Worm (Caenorhabditis elegans) whole organism, midembryonic: ENCODE measurements around the gene ttr-41.

Experiments used
- T22C8.4 ChIP-seq: fragments of 200-800 bp; sonication (Bioruptor generic); IDR thresholded peaks from 2 replicates; pipeline ENCODE4 v1.3.6; 2022; ENCODE audit warnings: missing genetic modification characterization, missing compliant biosample characterization
- cog-1 ChIP-seq: sonication (generic microtip); optimal IDR thresholded peaks from 2 replicates; lab custom pipeline; 2016; ENCODE audit warnings: missing genetic modification characterization, missing compliant biosample characterization
- flt-1 ChIP-seq: fragments of 200-800 bp; sonication (Bioruptor generic); IDR thresholded peaks from 2 replicates; pipeline ENCODE4 v1.3.6; 2022; ENCODE audit warnings: missing genetic modification characterization, missing compliant biosample characterization
- klf-2 ChIP-seq: fragments of 200-800 bp; sonication (Bioruptor generic); conservative IDR thresholded peaks from 2 replicates; pipeline ENCODE4 v1.3.6; 2022; ENCODE audit warnings: missing genetic modification reagents, missing genetic modification characterization, missing compliant biosample characterization
- med-1 ChIP-seq: sonication (generic microtip); optimal IDR thresholded peaks from 2 replicates; lab custom pipeline; 2017; ENCODE audit warnings: missing genetic modification characterization, mild to moderate bottlenecking, missing compliant biosample characterization, antibody characterized with exemption, missing genetic modification reagents; ENCODE audit not compliant: insufficient read depth
- ref-1 ChIP-seq: fragments of 200-800 bp; sonication (Bioruptor generic); conservative IDR thresholded peaks from 2 replicates; pipeline ENCODE4 v1.3.6; 2022; ENCODE audit warnings: missing genetic modification reagents, missing genetic modification characterization, missing compliant biosample characterization
- tab-1 ChIP-seq: fragments of 200-800 bp; sonication (Bioruptor generic); IDR thresholded peaks from 2 replicates; pipeline ENCODE4 v1.3.6; 2022; ENCODE audit warnings: missing genetic modification characterization, missing compliant biosample characterization
- ztf-23 ChIP-seq: fragments of 200-800 bp; sonication (Bioruptor generic); IDR thresholded peaks from 2 replicates; pipeline ENCODE4 v1.3.6; 2022; ENCODE audit warnings: missing genetic modification reagents, missing genetic modification characterization, missing compliant biosample characterization
- ztf-29 ChIP-seq: fragments of 200-800 bp; sonication (Bioruptor generic); IDR thresholded peaks from 2 replicates; pipeline ENCODE4 v1.3.6; 2022; ENCODE audit warnings: missing genetic modification reagents, missing genetic modification characterization, missing compliant biosample characterization

The ttr-41 gene

DNA sequence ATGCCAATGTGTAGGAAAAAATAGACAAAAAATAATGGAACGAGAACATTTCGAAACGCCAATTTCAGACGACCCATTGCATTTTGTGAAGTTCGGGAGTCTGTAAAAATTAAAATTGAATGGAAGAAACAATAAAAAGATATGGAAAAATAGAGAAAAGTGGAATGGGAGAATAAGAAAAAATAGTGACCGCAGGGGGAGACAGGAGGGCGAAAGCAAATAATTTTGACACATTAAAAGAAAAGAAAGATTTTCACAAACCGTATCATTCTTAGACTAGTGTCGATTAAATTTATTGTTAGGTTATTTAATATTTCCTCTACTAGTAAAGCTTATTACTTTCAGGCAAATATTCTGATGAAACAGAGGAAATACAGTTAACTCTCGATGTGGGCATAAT, 6.2 kb upstream of the ttr-41 start, which contains the start of gene F41C3.11:
Gene F41C3.11 (minus strand): TSS at position 101 of the 400 bp plus-strand sequence.
- TF ChIP-seq ztf-23 (GFP tag; lab: Robert Waterston, UW) (no peak), ztf-29 (GFP tag; lab: Robert Waterston, UW) (no peak), flt-1 (no peak), med-1 (no peak), ref-1 (no peak), T22C8.4 (GFP tag; lab: Robert Waterston, UW) (no peak), klf-2 (GFP tag; lab: Robert Waterston, UW) (no peak), tab-1 (GFP tag; lab: Robert Waterston, UW) (no peak)

DNA sequence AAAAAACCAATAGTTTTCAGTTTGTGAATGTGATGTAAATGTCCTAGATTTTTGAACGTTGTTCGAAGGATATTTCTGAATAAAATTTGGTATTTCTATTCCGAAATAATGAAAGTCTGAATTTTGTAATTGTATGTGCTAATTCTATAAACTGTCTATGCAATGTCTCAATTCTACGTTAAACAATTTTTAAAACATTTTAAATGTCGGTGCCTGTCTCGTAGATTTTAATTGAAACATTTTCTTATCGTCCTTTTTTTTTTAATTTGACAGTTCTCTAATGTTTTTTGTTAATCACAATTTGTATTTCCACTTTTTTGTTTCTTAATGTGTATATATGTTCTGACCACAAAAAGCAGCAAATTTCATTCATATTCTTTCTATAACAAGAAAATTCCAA, 2.1 kb upstream of the ttr-41 start, which contains the start of gene F41C3.7:
Gene F41C3.7 (plus strand): TSS at position 301 of the 400 bp plus-strand sequence.
- TF ChIP-seq cog-1 (tag; lab: Kevin White, UChicago) = no peak

DNA sequence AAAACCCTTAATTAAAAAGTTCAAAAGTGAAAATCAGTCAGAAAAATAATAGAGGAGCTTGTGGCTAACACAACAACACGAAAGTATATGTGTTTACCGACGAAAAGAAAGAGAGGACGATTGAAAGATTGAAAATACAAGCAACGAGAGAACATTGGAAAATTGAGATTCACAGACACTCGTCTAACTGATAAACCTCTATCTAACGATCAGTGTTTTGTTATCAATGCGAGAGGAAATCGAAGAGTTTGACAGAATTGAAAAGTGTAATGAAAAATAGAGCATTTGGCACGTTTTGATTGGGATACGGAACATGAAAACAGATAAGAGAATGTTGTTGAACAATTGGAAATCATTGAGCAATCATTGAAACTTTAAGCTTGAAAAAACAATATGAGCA, 1.0 kb upstream of the ttr-41 start:
- no peak for TF ChIP-seq ref-1
- no peak for TF ChIP-seq klf-2 (GFP tag; lab: Robert Waterston, UW)
- no peak for TF ChIP-seq ztf-23 (GFP tag; lab: Robert Waterston, UW)
- TF ChIP-seq cog-1 (tag; lab: Kevin White, UChicago) = no peak
- no peak for TF ChIP-seq flt-1
- TF ChIP-seq T22C8.4 (GFP tag; lab: Robert Waterston, UW) = no peak
- no peak for TF ChIP-seq ztf-29 (GFP tag; lab: Robert Waterston, UW)
- TF ChIP-seq tab-1 (GFP tag; lab: Robert Waterston, UW) = no peak
- no peak for TF ChIP-seq med-1

DNA sequence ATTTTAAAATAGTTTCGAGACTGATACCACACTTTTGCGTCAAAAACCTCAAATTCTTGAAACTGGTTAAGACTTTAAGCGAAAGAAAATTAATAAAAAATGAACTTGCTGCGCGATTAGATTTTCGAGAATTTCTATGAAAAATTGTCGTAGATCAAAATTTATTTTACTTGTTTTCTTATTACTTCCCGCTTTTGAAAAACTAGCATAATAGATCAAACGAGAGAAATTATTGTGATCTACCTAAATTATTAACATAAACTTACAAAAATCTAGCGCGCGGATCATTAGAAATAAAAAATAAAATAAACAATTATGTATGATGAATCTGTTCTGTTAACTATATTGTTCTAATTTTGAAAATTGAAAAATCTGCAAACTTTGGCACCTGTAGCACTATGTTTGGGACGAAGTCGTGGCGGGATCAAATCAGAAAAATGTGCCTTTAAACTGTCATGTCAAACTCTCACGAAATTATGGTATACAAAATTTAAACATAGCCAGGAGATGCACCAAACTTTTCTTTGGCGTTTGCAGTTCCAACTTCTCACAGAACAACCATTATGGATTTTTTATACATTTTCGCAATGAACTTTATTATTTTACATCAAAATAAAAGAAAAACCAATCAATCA, 802 bp downstream of the ttr-41 start:
- no peak for TF ChIP-seq tab-1 (GFP tag; lab: Robert Waterston, UW)
- TF ChIP-seq cog-1 (tag; lab: Kevin White, UChicago) = no peak
- TF ChIP-seq flt-1 = no peak
- no peak for TF ChIP-seq ztf-29 (GFP tag; lab: Robert Waterston, UW)
- TF ChIP-seq med-1 = no peak
- TF ChIP-seq T22C8.4 (GFP tag; lab: Robert Waterston, UW) = no peak
- no peak for TF ChIP-seq klf-2 (GFP tag; lab: Robert Waterston, UW)
- TF ChIP-seq ref-1 = no peak
- TF ChIP-seq ztf-23 (GFP tag; lab: Robert Waterston, UW) = no peak

DNA sequence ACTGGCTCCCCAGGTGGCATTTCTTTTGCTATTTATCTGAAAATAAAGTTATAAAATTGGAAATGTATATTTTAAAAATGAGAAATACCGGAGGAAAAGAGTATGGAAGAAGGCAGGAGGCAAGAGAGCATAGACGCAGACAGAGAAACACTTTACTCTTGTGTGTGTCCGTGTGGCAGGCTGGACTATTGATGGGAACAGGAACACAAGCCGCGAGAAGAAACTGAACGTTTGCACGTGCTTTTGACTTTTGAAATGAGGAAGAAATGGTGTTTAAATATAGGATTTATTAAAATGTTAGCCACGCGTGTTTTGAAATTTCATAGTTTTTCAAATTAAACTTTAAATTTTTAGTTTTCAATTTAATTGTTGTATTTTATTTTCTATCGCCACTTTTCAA, 1.5 kb downstream of the ttr-41 start, which contains the start of gene F10G7.10:
Gene F10G7.10 (minus strand): TSS at position 145 of the 400 bp plus-strand sequence.
- TF ChIP-seq T22C8.4 (GFP tag; lab: Robert Waterston, UW) = no peak
- no peak for TF ChIP-seq ztf-29 (GFP tag; lab: Robert Waterston, UW)
- no peak for TF ChIP-seq ref-1
- TF ChIP-seq klf-2 (GFP tag; lab: Robert Waterston, UW) = no peak
- TF ChIP-seq tab-1 (GFP tag; lab: Robert Waterston, UW) = no peak
- no peak for TF ChIP-seq cog-1 (tag; lab: Kevin White, UChicago)
- no peak for TF ChIP-seq med-1
- no peak for TF ChIP-seq flt-1
- TF ChIP-seq ztf-23 (GFP tag; lab: Robert Waterston, UW) = no peak

DNA sequence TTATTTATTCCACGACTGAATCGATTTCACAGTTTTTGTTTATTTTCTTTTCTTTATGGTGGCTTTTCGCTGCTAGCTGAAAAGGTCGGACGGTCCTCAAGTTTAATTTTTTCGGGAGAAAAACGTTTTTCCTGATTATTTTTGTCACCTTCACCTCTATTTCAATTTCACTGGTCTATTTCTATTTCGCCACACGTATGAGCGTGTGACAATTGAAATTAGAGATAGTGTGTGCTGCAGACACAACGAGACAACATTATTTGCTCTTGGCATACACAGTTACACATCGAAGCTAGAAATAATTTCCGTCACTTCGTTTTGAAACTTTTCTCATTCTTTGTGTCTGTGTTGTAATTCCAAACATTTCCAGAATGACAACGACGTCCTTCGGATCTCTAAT, 12.0 kb downstream of the ttr-41 start, which contains the start of gene F41C3.8:
Gene F41C3.8 (plus strand): TSS at position 371 of the 400 bp plus-strand sequence.
- TF ChIP-seq ref-1 = no peak
- no peak for TF ChIP-seq ztf-23 (GFP tag; lab: Robert Waterston, UW)
- no peak for TF ChIP-seq cog-1 (tag; lab: Kevin White, UChicago)
- no peak for TF ChIP-seq flt-1
- TF ChIP-seq med-1 = no peak
- TF ChIP-seq T22C8.4 (GFP tag; lab: Robert Waterston, UW) = no peak
- TF ChIP-seq ztf-29 (GFP tag; lab: Robert Waterston, UW) = no peak
- no peak for TF ChIP-seq tab-1 (GFP tag; lab: Robert Waterston, UW)
- no peak for TF ChIP-seq klf-2 (GFP tag; lab: Robert Waterston, UW)

DNA sequence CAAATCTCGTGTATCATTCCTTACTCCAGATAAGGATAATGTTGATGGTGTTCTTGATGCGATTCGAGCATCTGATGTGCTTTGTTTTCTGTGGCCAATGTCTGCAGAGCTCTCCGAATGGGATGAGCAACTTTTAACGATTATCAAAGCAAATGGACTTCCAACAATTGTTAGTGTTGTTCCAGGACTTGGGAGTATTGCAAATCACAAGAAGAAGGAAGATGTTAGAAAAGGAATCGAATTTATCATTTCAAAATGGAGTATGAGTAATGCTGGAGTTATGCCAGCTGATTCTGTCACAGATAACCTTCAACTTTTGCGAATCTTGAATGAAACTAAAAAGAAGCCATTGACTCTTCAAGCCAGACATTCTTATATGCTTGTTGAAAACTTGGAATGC, 16.9 kb downstream of the ttr-41 start:
- TF ChIP-seq flt-1 (no peak), med-1 (no peak), T22C8.4 (GFP tag; lab: Robert Waterston, UW) (no peak), cog-1 (tag; lab: Kevin White, UChicago) (no peak), ref-1 (no peak), klf-2 (GFP tag; lab: Robert Waterston, UW) (no peak), tab-1 (GFP tag; lab: Robert Waterston, UW) (no peak), ztf-23 (GFP tag; lab: Robert Waterston, UW) (no peak), ztf-29 (GFP tag; lab: Robert Waterston, UW) (no peak)

DNA sequence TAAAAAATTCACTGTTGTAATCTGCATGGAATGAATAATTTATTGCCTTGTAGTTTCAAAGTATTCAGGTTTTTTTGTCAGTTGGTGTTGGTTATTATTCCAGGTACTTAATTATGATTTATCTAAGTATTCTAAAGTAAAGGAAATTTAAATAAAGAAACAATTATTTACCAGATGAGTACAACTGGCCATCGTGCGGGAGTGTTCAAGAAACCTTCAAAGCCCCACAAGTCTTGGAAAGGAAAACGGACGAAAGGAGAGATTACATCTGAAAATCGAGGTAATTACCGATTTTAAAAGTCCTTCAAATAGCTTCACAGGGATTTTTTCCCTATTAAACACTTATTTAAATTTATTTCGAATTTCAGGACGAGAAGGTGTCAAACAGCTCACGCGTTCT, 17.5 kb downstream of the ttr-41 start, which contains the start of gene tag-151:
Gene tag-151 (plus strand): TSS at position 158 of the 400 bp plus-strand sequence.
- TF ChIP-seq klf-2 (GFP tag; lab: Robert Waterston, UW) (no peak), tab-1 (GFP tag; lab: Robert Waterston, UW) (no peak), med-1 (no peak), ztf-29 (GFP tag; lab: Robert Waterston, UW) (no peak), cog-1 (tag; lab: Kevin White, UChicago) (no peak), ref-1 (no peak), flt-1 (no peak), ztf-23 (GFP tag; lab: Robert Waterston, UW) (no peak), T22C8.4 (GFP tag; lab: Robert Waterston, UW) (no peak)

DNA sequence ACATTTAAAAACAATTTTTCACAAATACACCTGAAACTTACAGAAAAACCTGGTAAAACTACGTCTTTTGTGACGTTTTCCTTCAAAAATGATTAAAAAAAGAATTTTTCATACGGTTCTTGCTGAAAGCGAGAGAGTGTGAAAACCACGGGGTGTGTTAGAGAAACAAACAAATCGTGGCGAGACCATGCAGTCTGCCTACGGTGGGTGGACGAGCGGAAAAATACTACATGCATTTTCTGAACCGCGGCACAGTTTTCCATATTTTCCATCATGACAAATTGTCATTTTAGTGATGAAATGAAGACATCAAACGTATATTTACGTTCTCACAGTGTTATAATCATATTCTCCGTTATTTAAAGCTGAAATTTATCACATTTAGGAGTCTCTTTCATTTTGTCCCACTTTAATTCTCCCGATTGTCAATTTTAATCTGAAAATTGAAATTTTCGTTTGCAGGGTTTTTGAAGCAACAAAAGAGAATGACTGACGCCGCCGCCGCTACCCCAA, 21.3 kb downstream of the ttr-41 start, which contains the start of the genes F10G7.9 and tsn-1:
Gene F10G7.9 (minus strand): TSS at position 127 of the 513 bp plus-strand sequence.
Gene tsn-1 (plus strand): TSS at position 463 of the 513 bp plus-strand sequence.
- TF ChIP-seq klf-2 (GFP tag; lab: Robert Waterston, UW) (no peak), tab-1 (GFP tag; lab: Robert Waterston, UW) (no peak), med-1 (no peak), ztf-29 (GFP tag; lab: Robert Waterston, UW) (no peak), cog-1 (tag; lab: Kevin White, UChicago) (no peak), ztf-23 (GFP tag; lab: Robert Waterston, UW) (no peak), ref-1 (no peak)
